Fruit fly (Drosophila melanogaster) whole organism, wandering third instar larva: ENCODE measurements around the gene Dip-C.

Source experiments
- CG32264 ChIP-seq: fragments of 200-800 bp; sonication (Bioruptor generic); optimal IDR thresholded peaks from 2 replicates; lab custom pipeline; 2016; ENCODE audit warnings: missing biosample characterization, missing genetic modification characterization
- CG9705 ChIP-seq: fragments of 200-800 bp; sonication (Bioruptor generic); optimal IDR thresholded peaks from 2 replicates; lab custom pipeline; 2018; ENCODE audit warnings: missing biosample characterization, mild to moderate bottlenecking, missing genetic modification characterization
- CrebA ChIP-seq: fragments of 200-800 bp; sonication (Bioruptor generic); optimal IDR thresholded peaks from 2 replicates; lab custom pipeline; 2016; ENCODE audit warnings: missing biosample characterization, mild to moderate bottlenecking, missing genetic modification characterization, borderline replicate concordance
- Dfd ChIP-seq: fragments of >200 bp; optimal IDR thresholded peaks from 2 replicates; lab custom pipeline; 2017; ENCODE audit warnings: missing biosample characterization, missing genetic modification characterization
- Dif ChIP-seq: fragments of 200-275, 200-300 bp; sonication (Bioruptor generic); optimal IDR thresholded peaks from 2 replicates; lab custom pipeline; 2018; ENCODE audit warnings: missing biosample characterization, missing genetic modification characterization; ENCODE audit not compliant: partially characterized antibody
- HLH106 ChIP-seq: fragments of 200-800 bp; optimal IDR thresholded peaks from 3 replicates; lab custom pipeline; 2019; ENCODE audit warnings: missing biosample characterization, mild to moderate bottlenecking, missing genetic modification characterization, moderate library complexity
- Hnf4 ChIP-seq: fragments of 200-800 bp; sonication (Bioruptor generic); optimal IDR thresholded peaks from 2 replicates; lab custom pipeline; 2016; ENCODE audit warnings: missing biosample characterization, mild to moderate bottlenecking, missing genetic modification characterization
- Hr78 ChIP-seq: fragments of >200 bp; optimal IDR thresholded peaks from 2 replicates; lab custom pipeline; 2017; ENCODE audit warnings: missing biosample characterization, missing genetic modification characterization
- Hr83 ChIP-seq: fragments of 200-300 bp; sonication (Bioruptor generic); optimal IDR thresholded peaks from 2 replicates; lab custom pipeline; 2016; ENCODE audit warnings: missing biosample characterization, mild to moderate bottlenecking, missing genetic modification characterization, moderate library complexity; ENCODE audit not compliant: poor library complexity, severe bottlenecking
- Jra ChIP-seq: sonication (Bioruptor generic); optimal IDR thresholded peaks from 2 replicates; lab custom pipeline; 2016; ENCODE audit warnings: missing biosample characterization, missing genetic modification characterization
- Mio ChIP-seq: sonication (Bioruptor generic); optimal IDR thresholded peaks from 2 replicates; lab custom pipeline; 2016; ENCODE audit warnings: missing biosample characterization, missing genetic modification characterization
- Rel ChIP-seq, 2 experiments: fragments of 200-800 bp; sonication (Bioruptor generic) in 1 of 2; optimal IDR thresholded peaks; 2 replicates in 1 of 2; 3 replicates in 1 of 2; lab custom pipeline; 2016 to 2019; ENCODE audit warnings: mild to moderate bottlenecking in 2 of 2, missing biosample characterization in 2 of 2, missing genetic modification characterization in 2 of 2, moderate library complexity in 1 of 2
- Sp1 ChIP-seq: fragments of 200-800 bp; sonication (Bioruptor generic); optimal IDR thresholded peaks from 3 replicates; lab custom pipeline; 2019; ENCODE audit warnings: missing biosample characterization, mild to moderate bottlenecking, missing genetic modification characterization, moderate library complexity
- Vsx2 ChIP-seq: fragments of 200-300, 225-300 bp; sonication (Bioruptor generic); optimal IDR thresholded peaks from 2 replicates; lab custom pipeline; 2018; ENCODE audit warnings: missing biosample characterization, missing genetic modification characterization; ENCODE audit not compliant: partially characterized antibody
- dl ChIP-seq, 2 experiments: fragments of 175-275, 200-275 bp in 1 of 2; fragments of 200-275 bp in 1 of 2; sonication (Bioruptor generic); optimal IDR thresholded peaks; lab custom pipeline; 2018; ENCODE audit warnings: mild to moderate bottlenecking in 2 of 2, missing biosample characterization in 2 of 2, missing genetic modification characterization in 2 of 2, moderate library complexity in 2 of 2; ENCODE audit not compliant: partially characterized antibody in 2 of 2, insufficient read depth in 1 of 2
- dmrt93B ChIP-seq: fragments of 200-800 bp; sonication (Bioruptor generic); optimal IDR thresholded peaks from 2 replicates; lab custom pipeline; 2018; ENCODE audit warnings: missing biosample characterization, mild to moderate bottlenecking, missing genetic modification characterization
- dsf ChIP-seq: sonication (Bioruptor generic); optimal IDR thresholded peaks from 2 replicates; lab custom pipeline; 2016; ENCODE audit warnings: missing biosample characterization, missing genetic modification characterization, borderline replicate concordance
- ey ChIP-seq: fragments of 200-800 bp; sonication (Bioruptor generic); optimal IDR thresholded peaks from 2 replicates; lab custom pipeline; 2016; ENCODE audit warnings: missing biosample characterization, missing genetic modification characterization
- foxo ChIP-seq, 2 experiments: fragments of 200-800 bp; sonication (Bioruptor generic); optimal IDR thresholded peaks; 2 replicates in 1 of 2; 3 replicates in 1 of 2; lab custom pipeline; 2016 to 2017; ENCODE audit warnings: missing biosample characterization in 2 of 2, missing genetic modification characterization in 2 of 2
- fru ChIP-seq: fragments of 200-800 bp; sonication (Bioruptor generic); optimal IDR thresholded peaks from 3 replicates; lab custom pipeline; 2016; ENCODE audit warnings: missing biosample characterization, mild to moderate bottlenecking, missing genetic modification characterization
- h ChIP-seq: fragments of 200-800 bp; sonication (Bioruptor generic); optimal IDR thresholded peaks from 3 replicates; lab custom pipeline; 2016; ENCODE audit warnings: missing biosample characterization, mild to moderate bottlenecking, missing genetic modification characterization
- jim ChIP-seq: fragments of 175-275, 200-325 bp; sonication (Bioruptor generic); optimal IDR thresholded peaks from 2 replicates; lab custom pipeline; 2016; ENCODE audit warnings: missing biosample characterization, mild to moderate bottlenecking, missing genetic modification characterization
- lola ChIP-seq: fragments of >200 bp; optimal IDR thresholded peaks from 2 replicates; lab custom pipeline; 2017; ENCODE audit warnings: missing biosample characterization, missing genetic modification characterization
- pan ChIP-seq: fragments of >200 bp; optimal IDR thresholded peaks from 2 replicates; lab custom pipeline; 2017
- rgr ChIP-seq: fragments of 200-800 bp; sonication (Bioruptor generic); optimal IDR thresholded peaks from 3 replicates; lab custom pipeline; 2016; ENCODE audit warnings: missing biosample characterization, mild to moderate bottlenecking, missing genetic modification characterization
- tai ChIP-seq: sonication (Bioruptor generic); optimal IDR thresholded peaks from 2 replicates; lab custom pipeline; 2016; ENCODE audit warnings: missing biosample characterization, missing genetic modification characterization
- woc ChIP-seq: sonication (Bioruptor generic); optimal IDR thresholded peaks from 2 replicates; lab custom pipeline; 2016; ENCODE audit warnings: missing biosample characterization, mild to moderate bottlenecking, missing genetic modification characterization

Dip-C gene

dm6 chr3R:12442601-12443533, 29.3 kb upstream of the Dip-C start (continued):
- peak; percentile 63 for TF ChIP-seq Jra (GFP tag; lab: Kevin White, UChicago)

DNA sequence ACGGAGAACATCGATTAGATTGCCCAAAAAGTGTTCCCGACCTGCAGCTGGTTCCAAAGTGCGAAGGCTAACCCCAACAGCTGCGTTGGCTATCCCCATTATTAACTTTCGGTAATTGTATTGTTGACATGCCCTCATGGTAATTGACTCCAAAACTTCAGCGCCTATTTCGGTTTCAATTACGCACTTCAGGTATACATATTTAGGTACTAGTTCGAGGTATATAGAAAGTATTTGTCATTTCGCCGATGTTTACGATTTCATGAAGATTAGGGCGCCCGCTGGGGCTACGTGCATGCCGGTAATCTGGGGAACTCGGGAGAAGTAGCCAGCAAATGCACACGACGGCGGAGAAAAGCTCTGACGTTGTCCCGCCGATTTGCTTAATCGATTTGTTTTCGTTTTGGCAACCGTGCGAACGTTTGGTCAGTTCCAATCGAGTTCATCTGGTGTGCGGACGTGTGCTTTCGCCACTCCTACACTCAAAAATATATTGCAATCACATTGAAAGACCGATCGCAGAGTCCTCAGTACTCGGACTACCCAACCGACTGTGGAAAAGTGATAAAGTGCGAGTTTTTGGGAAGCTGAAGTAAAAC, 27.5 kb upstream of the Dip-C start:
- no peak for TF ChIP-seq Mio (GFP tag; lab: Kevin White, UChicago)
- peak; percentile 55 for TF ChIP-seq Hr83 (GFP tag; lab: Kevin White, UChicago)
- peak; percentile 20 for TF ChIP-seq fru (GFP tag; lab: Kevin White, UChicago)
- peak; percentile 11 for TF ChIP-seq Dif
- TF ChIP-seq Rel (GFP tag; optimal IDR thresholded peaks at IDR 0.05; lab: Kevin White, UChicago) = no peak
- TF ChIP-seq Rel (tag; optimal IDR thresholded peaks at IDR 0.05; lab: Kevin White, UChicago) = peak; percentile 95
- TF ChIP-seq lola (GFP tag; lab: Kevin White, UChicago) = no peak
- TF ChIP-seq Sp1 (GFP tag; lab: Kevin White, UChicago) = peak; percentile 31
- TF ChIP-seq HLH106 (tag; lab: Kevin White, UChicago) = no peak
- TF ChIP-seq rgr (GFP tag; lab: Kevin White, UChicago) = peak; percentile 60
- peak; percentile 1 for TF ChIP-seq Hnf4
- TF ChIP-seq h (GFP tag; lab: Kevin White, UChicago) = peak; percentile 63
- TF ChIP-seq dl (GFP tag; optimal IDR thresholded peaks at IDR 0.05; lab: Kevin White, UChicago; ENCODE audit: insufficient read depth in 1 of 2, partially characterized antibody in 2 of 2) = no peak
- TF ChIP-seq foxo (GFP tag; optimal IDR thresholded peaks at IDR 0.05; lab: Kevin White, UChicago) = peak in 1 of 2 experiments; percentile 16
- peak; percentile 19 for TF ChIP-seq woc (GFP tag; lab: Kevin White, UChicago)

- TF ChIP-seq foxo (GFP tag; optimal IDR thresholded peaks at IDR 0.05; lab: Kevin White, UChicago) = no peak
- TF ChIP-seq woc (GFP tag; lab: Kevin White, UChicago) = peak; percentile 32
- no peak for TF ChIP-seq dmrt93B (GFP tag; lab: Kevin White, UChicago)
- no peak for TF ChIP-seq CG9705
- TF ChIP-seq pan = no peak
- no peak for TF ChIP-seq HLH106 (tag; lab: Kevin White, UChicago)
- peak; percentile 34 for TF ChIP-seq dsf (GFP tag; lab: Kevin White, UChicago)
- TF ChIP-seq CG32264 (GFP tag; lab: Kevin White, UChicago) = no peak
- TF ChIP-seq Dfd (GFP tag; lab: Kevin White, UChicago) = no peak
- TF ChIP-seq Hnf4 = no peak
- TF ChIP-seq Mio (GFP tag; lab: Kevin White, UChicago) = no peak
- no peak for TF ChIP-seq dl (GFP tag; optimal IDR thresholded peaks at IDR 0.05; lab: Kevin White, UChicago; ENCODE audit: insufficient read depth in 1 of 2, partially characterized antibody in 2 of 2)
- no peak for TF ChIP-seq h (GFP tag; lab: Kevin White, UChicago)
- TF ChIP-seq CrebA = no peak
- no peak for TF ChIP-seq Hr78
- no peak for TF ChIP-seq jim (GFP tag; lab: Kevin White, UChicago)
- TF ChIP-seq Jra (GFP tag; lab: Kevin White, UChicago) = peak; percentile 34
- TF ChIP-seq Vsx2 (GFP tag; lab: Kevin White, UChicago) = no peak
- no peak for TF ChIP-seq ey (GFP tag; lab: Kevin White, UChicago)
Measured at dm6 chr3R:12439401-12440143, 26.0 kb upstream of the Dip-C start, which contains the start of gene Desat1. TSS of gene Desat1 (plus strand) at chr3R:12439600.

DNA sequence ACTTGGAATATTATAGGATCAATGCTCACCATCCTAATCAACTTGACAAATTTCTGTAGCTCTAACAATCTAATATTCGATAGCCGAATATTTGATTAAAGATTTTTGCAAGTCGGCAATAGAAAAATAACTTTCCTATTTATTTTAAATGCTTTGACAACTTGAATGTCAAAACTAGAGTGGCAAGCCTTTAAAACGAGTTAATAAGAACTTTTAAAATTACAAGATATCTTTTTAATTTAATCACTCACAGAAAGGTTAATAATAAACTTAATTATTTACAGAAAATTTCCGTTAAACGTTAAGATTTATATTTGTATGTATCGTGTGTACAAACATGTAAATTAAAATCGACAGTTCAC, 25.5 kb upstream of the Dip-C start, which contains the start of the genes CG17207 and CG46427:
Gene CG17207 (minus strand): TSS at position 101 of the 362 bp plus-strand sequence.
Gene CG46427 (minus strand): TSS at position 101 of the 362 bp plus-strand sequence.
- TF ChIP-seq Rel (GFP tag; optimal IDR thresholded peaks at IDR 0.05; lab: Kevin White, UChicago) = no peak
- TF ChIP-seq Rel (tag; optimal IDR thresholded peaks at IDR 0.05; lab: Kevin White, UChicago) = no peak
- no peak for TF ChIP-seq CG9705
- no peak for TF ChIP-seq Jra (GFP tag; lab: Kevin White, UChicago)
- TF ChIP-seq h (GFP tag; lab: Kevin White, UChicago) = no peak
- no peak for TF ChIP-seq Dif
- TF ChIP-seq CG32264 (GFP tag; lab: Kevin White, UChicago) = no peak
- TF ChIP-seq Hr83 (GFP tag; lab: Kevin White, UChicago) = no peak
- TF ChIP-seq Vsx2 (GFP tag; lab: Kevin White, UChicago) = no peak
- no peak for TF ChIP-seq lola (GFP tag; lab: Kevin White, UChicago)
- TF ChIP-seq Hnf4 = no peak
- no peak for TF ChIP-seq Hr78
- no peak for TF ChIP-seq CrebA
- no peak for TF ChIP-seq Sp1 (GFP tag; lab: Kevin White, UChicago)
- no peak for TF ChIP-seq jim (GFP tag; lab: Kevin White, UChicago)
- no peak for TF ChIP-seq dsf (GFP tag; lab: Kevin White, UChicago)
- TF ChIP-seq tai (GFP tag; lab: Kevin White, UChicago) = no peak
